Fruit fly (Drosophila melanogaster) whole organism: ENCODE data around the gene CG1024.

Experiments
- CG8478 ChIP-seq: fragments of >200 bp; optimal IDR thresholded peaks from 2 replicates; lab custom pipeline; 2018; ENCODE audit warnings: inconsistent platforms
- Dll ChIP-seq: fragments of >200 bp; optimal IDR thresholded peaks from 2 replicates; lab custom pipeline; 2017
- EcR ChIP-seq, 2 experiments: fragments of >200 bp; optimal IDR thresholded peaks; 2 replicates each; lab custom pipeline; 2017; ENCODE audit warnings: missing biosample characterization in 2 of 2, missing genetic modification characterization in 2 of 2, missing genetic modification reagents in 2 of 2
- pan ChIP-seq: fragments of >200 bp; optimal IDR thresholded peaks from 2 replicates; lab custom pipeline; 2017
- psq ChIP-seq: fragments of >200 bp; optimal IDR thresholded peaks from 2 replicates; lab custom pipeline; 2017

dm6 chr3R:6405239-6405638, 25.1 kb upstream of the CG1024 start:
- TF ChIP-seq pan (lab: Kevin White, UChicago) (no peak), Dll (no peak), psq (no peak), CG8478 (lab: Kevin White, UChicago) (no peak), EcR (GFP tag; optimal IDR thresholded peaks at IDR 0.05; lab: Kevin White, UChicago) (no peak)
